Worm (Caenorhabditis elegans) whole organism, L3 larva: ENCODE measurements around the gene djr-1.1.
A peak's percentile ranks its signal among the peaks of the same experiment; 100 is the strongest.
"Not testable (repeated sequence)": the region's sequence is repeated elsewhere in the genome, so short reads cannot be mapped to it uniquely, and the experiment has no call there.

Source experiments
- R02D3.7 ChIP-seq: fragments of 150-350 bp; optimal IDR thresholded peaks from 2 replicates; lab custom pipeline; 2014; ENCODE audit warnings: missing biosample characterization, missing genetic modification characterization
- aly-2 ChIP-seq: fragments of 150-350 bp; optimal IDR thresholded peaks from 2 replicates; lab custom pipeline; 2014; ENCODE audit warnings: missing biosample characterization, missing genetic modification characterization
- ama-1 ChIP-seq: fragments of 150-350 bp; optimal IDR thresholded peaks from 2 replicates; lab custom pipeline; 2018
- ceh-16 ChIP-seq: sonication (generic microtip); optimal IDR thresholded peaks from 2 replicates; lab custom pipeline; 2017; ENCODE audit warnings: missing biosample characterization, missing genetic modification characterization
- ceh-28 ChIP-seq: fragments of 150-350 bp; optimal IDR thresholded peaks from 2 replicates; lab custom pipeline; 2014; ENCODE audit warnings: missing biosample characterization, missing genetic modification reagents, missing genetic modification characterization
- daf-12 ChIP-seq: fragments of 150-350 bp; optimal IDR thresholded peaks from 2 replicates; lab custom pipeline; 2014; ENCODE audit warnings: missing biosample characterization, missing genetic modification reagents, missing genetic modification characterization
- egl-5 ChIP-seq: fragments of 150-350 bp; optimal IDR thresholded peaks from 2 replicates; lab custom pipeline; 2017; ENCODE audit warnings: missing biosample characterization, missing genetic modification reagents, missing genetic modification characterization, inconsistent platforms
- elt-1 ChIP-seq: fragments of 150-350 bp; optimal IDR thresholded peaks from 2 replicates; lab custom pipeline; 2014; ENCODE audit warnings: missing biosample characterization, missing genetic modification characterization
- elt-2 ChIP-seq: sonication (generic microtip); optimal IDR thresholded peaks from 2 replicates; lab custom pipeline; 2016; ENCODE audit warnings: missing genetic modification reagents, mild to moderate bottlenecking, missing genetic modification characterization, missing compliant biosample characterization
- eor-1 ChIP-seq, 2 experiments: fragments of 150-350 bp; optimal IDR thresholded peaks; 2 replicates each; lab custom pipeline; 2014 to 2018; ENCODE audit warnings: missing biosample characterization in 2 of 2, missing genetic modification characterization in 2 of 2
- fkh-2 ChIP-seq: fragments of 150-350 bp; optimal IDR thresholded peaks from 2 replicates; lab custom pipeline; 2014; ENCODE audit warnings: missing biosample characterization, missing genetic modification reagents, missing genetic modification characterization
- fos-1 ChIP-seq: fragments of 150-350 bp; optimal IDR thresholded peaks from 2 replicates; lab custom pipeline; 2014; ENCODE audit warnings: missing biosample characterization, missing genetic modification characterization
- jun-1 ChIP-seq: fragments of 150-350 bp; optimal IDR thresholded peaks from 2 replicates; lab custom pipeline; 2014; ENCODE audit warnings: missing biosample characterization, missing genetic modification reagents, missing genetic modification characterization
- lin-15B ChIP-seq: fragments of 150-350 bp; optimal IDR thresholded peaks from 2 replicates; lab custom pipeline; 2014; ENCODE audit warnings: missing biosample characterization, missing genetic modification characterization
- lin-39 ChIP-seq: fragments of 150-350 bp; optimal IDR thresholded peaks from 2 replicates; lab custom pipeline; 2018; ENCODE audit warnings: missing biosample characterization, missing genetic modification reagents, missing genetic modification characterization
- lsy-12 ChIP-seq: sonication (generic microtip); optimal IDR thresholded peaks from 2 replicates; lab custom pipeline; 2016; ENCODE audit warnings: mild to moderate bottlenecking, missing genetic modification characterization, missing compliant biosample characterization
- mdl-1 ChIP-seq: fragments of 150-350 bp; optimal IDR thresholded peaks from 2 replicates; lab custom pipeline; 2014; ENCODE audit warnings: missing biosample characterization, missing genetic modification characterization
- mml-1 ChIP-seq: fragments of 150-350 bp; sonication (generic microtip); optimal IDR thresholded peaks from 3 replicates; lab custom pipeline; 2014; ENCODE audit warnings: missing biosample characterization, missing genetic modification characterization
- nfya-1 ChIP-seq: sonication (generic microtip); optimal IDR thresholded peaks from 2 replicates; lab custom pipeline; 2017; ENCODE audit warnings: missing genetic modification characterization, mild to moderate bottlenecking, missing compliant biosample characterization, antibody characterized with exemption, moderate library complexity; ENCODE audit not compliant: insufficient read depth
- nhr-11 ChIP-seq: fragments of 150-350 bp; optimal IDR thresholded peaks from 2 replicates; lab custom pipeline; 2014; ENCODE audit warnings: missing biosample characterization, missing genetic modification characterization
- nhr-237 ChIP-seq: fragments of 150-350 bp; optimal IDR thresholded peaks from 2 replicates; lab custom pipeline; 2014; ENCODE audit warnings: missing biosample characterization, missing genetic modification characterization
- nhr-25 ChIP-seq: sonication (generic microtip); optimal IDR thresholded peaks from 2 replicates; lab custom pipeline; 2017; ENCODE audit warnings: missing biosample characterization, missing genetic modification characterization
- nhr-43 ChIP-seq: sonication (generic microtip); optimal IDR thresholded peaks from 2 replicates; lab custom pipeline; 2016; ENCODE audit warnings: mild to moderate bottlenecking, missing genetic modification characterization, missing compliant biosample characterization; ENCODE audit not compliant: poor library complexity, severe bottlenecking
- pha-4 ChIP-seq: fragments of 150-350 bp; optimal IDR thresholded peaks from 2 replicates; lab custom pipeline; 2014; ENCODE audit warnings: missing biosample characterization, missing genetic modification reagents, missing genetic modification characterization
- sea-2 ChIP-seq: fragments of 150-350 bp; sonication (generic microtip); optimal IDR thresholded peaks from 4 replicates; lab custom pipeline; 2014; ENCODE audit warnings: missing biosample characterization, missing genetic modification reagents, missing genetic modification characterization
- skn-1 ChIP-seq: fragments of 150-350 bp; optimal IDR thresholded peaks from 2 replicates; lab custom pipeline; 2014; ENCODE audit warnings: missing biosample characterization, missing genetic modification characterization
- snpc-4 ChIP-seq: fragments of 150-350 bp; optimal IDR thresholded peaks from 2 replicates; lab custom pipeline; 2014; ENCODE audit warnings: missing biosample characterization, missing genetic modification characterization
- unc-62 ChIP-seq: fragments of 150-350 bp; sonication (generic microtip); optimal IDR thresholded peaks from 4 replicates; lab custom pipeline; 2014; ENCODE audit warnings: missing biosample characterization, missing genetic modification reagents, missing genetic modification characterization
- zag-1 ChIP-seq: fragments of 150-350 bp; optimal IDR thresholded peaks from 2 replicates; lab custom pipeline; 2014; ENCODE audit warnings: missing biosample characterization, missing genetic modification characterization
- ztf-11 ChIP-seq: fragments of 150-350 bp; optimal IDR thresholded peaks from 2 replicates; lab custom pipeline; 2014; ENCODE audit warnings: missing biosample characterization, missing genetic modification characterization
- ztf-4 ChIP-seq: fragments of 150-350 bp; optimal IDR thresholded peaks from 2 replicates; lab custom pipeline; 2014; ENCODE audit warnings: missing biosample characterization, missing genetic modification characterization

Gene djr-1.1

ce11 chrII:303927-304711 lies 13.7 kb downstream of the djr-1.1 start:
- no peak for TF ChIP-seq eor-1 (tag; optimal IDR thresholded peaks at IDR 0.05; lab: Kevin White, UChicago)
- TF ChIP-seq nhr-237 (tag; lab: Kevin White, UChicago), result no peak

DNA sequence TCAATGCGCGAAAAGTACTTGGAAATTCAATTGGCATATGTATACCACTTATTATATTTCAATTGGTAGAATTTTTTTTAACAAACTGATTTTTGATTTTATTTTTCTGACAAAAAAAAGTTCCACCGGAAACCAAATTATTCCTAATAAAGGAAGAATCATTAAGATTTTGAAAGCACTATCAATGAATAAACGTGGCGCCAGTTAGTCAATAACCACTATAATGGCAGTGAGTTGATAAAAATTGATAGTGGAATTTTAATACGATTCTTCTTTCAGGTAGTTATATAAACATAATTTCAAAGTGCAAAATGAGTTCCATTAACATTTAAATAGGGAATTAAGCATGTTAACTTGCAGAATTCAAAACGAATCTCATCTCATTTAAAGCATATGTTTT lies 15.3 kb downstream of the djr-1.1 start, which contains the start of gene col-69:
col-69 (minus strand) TSS at position 101 of the 400 bp plus-strand sequence.
- TF ChIP-seq ztf-4 (no peak), elt-2 (tag; lab: Kevin White, UChicago) (peak; percentile 15)

ce11 chrII:307154-307553 lies 16.8 kb downstream of the djr-1.1 start, which contains the start of gene K01A2.4:
Gene K01A2.4, plus strand, starts transcription at chrII:307454.
- TF ChIP-seq R02D3.7 (tag; lab: Kevin White, UChicago) (no peak), daf-12 (tag; lab: Kevin White, UChicago) (no peak), jun-1 (tag; lab: Kevin White, UChicago) (no peak), sea-2 (no peak), nfya-1 (tag; lab: Kevin White, UChicago) (no peak), elt-1 (tag; lab: Kevin White, UChicago) (no peak), aly-2 (tag; lab: Kevin White, UChicago) (no peak), nhr-43 (no peak), lin-15B (tag; lab: Kevin White, UChicago) (no peak), zag-1 (tag; lab: Kevin White, UChicago) (no peak), mml-1 (no peak), snpc-4 (tag; lab: Kevin White, UChicago) (no peak)
- TF ChIP-seq, all 47 proteins: peak for 0

ce11 chrII:312110-312509 lies 21.7 kb downstream of the djr-1.1 start, which contains the start of gene mps-2:
Gene mps-2, minus strand, starts transcription at chrII:312210.
- TF ChIP-seq ceh-16 (tag; lab: Kevin White, UChicago); nhr-11 (tag; lab: Kevin White, UChicago); unc-62 (GFP tag; lab: Kevin White, UChicago): not testable (repeated sequence)

- TF ChIP-seq nfya-1 (tag; lab: Kevin White, UChicago) (peak; percentile 31), lin-39 (tag; lab: Kevin White, UChicago) (peak; percentile 57), eor-1 (tag; optimal IDR thresholded peaks at IDR 0.05; lab: Kevin White, UChicago) (no peak), mdl-1 (no peak)
Measured at ce11 chrII:313540-313939, 23.2 kb downstream of the djr-1.1 start.

ce11 chrII:319459-319858 lies 29.1 kb downstream of the djr-1.1 start, which contains the start of gene far-7:
Gene far-7, plus strand, starts transcription at chrII:319789.
- TF ChIP-seq ama-1 (lab: Kevin White, UChicago), result peak; percentile 56
- no peak for TF ChIP-seq jun-1 (tag; lab: Kevin White, UChicago)
- TF ChIP-seq, all 47 proteins: peak for 1

DNA sequence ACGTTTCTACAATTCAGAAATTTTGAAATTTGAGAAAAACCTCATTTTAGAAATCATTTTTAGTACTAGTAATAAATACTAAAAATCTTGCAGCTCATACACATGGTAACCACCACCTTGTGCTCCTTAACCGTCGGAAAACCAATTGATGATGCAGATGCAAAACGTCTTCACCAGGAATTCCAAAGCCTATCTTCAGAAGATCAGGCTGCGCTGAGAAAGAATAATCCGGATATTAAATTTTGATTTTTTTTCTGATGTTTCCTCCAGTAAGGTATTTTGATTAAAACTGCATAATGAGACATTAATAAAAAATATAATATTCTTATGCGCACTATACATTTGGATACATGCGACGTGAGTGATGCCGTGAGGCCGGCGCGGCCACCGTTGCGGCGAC lies 30.4 kb downstream of the djr-1.1 start:
- no peak for TF ChIP-seq nhr-237 (tag; lab: Kevin White, UChicago)
- no peak for TF ChIP-seq zag-1 (tag; lab: Kevin White, UChicago)
- no peak for TF ChIP-seq nhr-25 (tag; lab: Kevin White, UChicago)
- TF ChIP-seq unc-62 (GFP tag; lab: Kevin White, UChicago), result no peak
- TF ChIP-seq daf-12 (tag; lab: Kevin White, UChicago), result no peak
- no peak for TF ChIP-seq skn-1 (tag; lab: Kevin White, UChicago)
- no peak for TF ChIP-seq eor-1 (tag; optimal IDR thresholded peaks at IDR 0.05; lab: Kevin White, UChicago)
- no peak for TF ChIP-seq mml-1
- no peak for TF ChIP-seq ztf-11 (tag; lab: Kevin White, UChicago)
- no peak for TF ChIP-seq lsy-12 (tag; lab: Kevin White, UChicago)
- no peak for TF ChIP-seq ceh-28
- TF ChIP-seq aly-2 (tag; lab: Kevin White, UChicago), result no peak
- TF ChIP-seq pha-4 (tag; lab: Kevin White, UChicago), result no peak
- no peak for TF ChIP-seq fkh-2 (tag; lab: Kevin White, UChicago)
- no peak for TF ChIP-seq nhr-43
- no peak for TF ChIP-seq ama-1 (lab: Kevin White, UChicago)
- no peak for TF ChIP-seq ceh-16 (tag; lab: Kevin White, UChicago)
- TF ChIP-seq egl-5, result no peak
- TF ChIP-seq fos-1 (tag; lab: Kevin White, UChicago), result no peak
- TF ChIP-seq, all 47 proteins: peak for 0
